Worm (Caenorhabditis elegans): ENCODE results near the gene rpt-1.

DNA sequence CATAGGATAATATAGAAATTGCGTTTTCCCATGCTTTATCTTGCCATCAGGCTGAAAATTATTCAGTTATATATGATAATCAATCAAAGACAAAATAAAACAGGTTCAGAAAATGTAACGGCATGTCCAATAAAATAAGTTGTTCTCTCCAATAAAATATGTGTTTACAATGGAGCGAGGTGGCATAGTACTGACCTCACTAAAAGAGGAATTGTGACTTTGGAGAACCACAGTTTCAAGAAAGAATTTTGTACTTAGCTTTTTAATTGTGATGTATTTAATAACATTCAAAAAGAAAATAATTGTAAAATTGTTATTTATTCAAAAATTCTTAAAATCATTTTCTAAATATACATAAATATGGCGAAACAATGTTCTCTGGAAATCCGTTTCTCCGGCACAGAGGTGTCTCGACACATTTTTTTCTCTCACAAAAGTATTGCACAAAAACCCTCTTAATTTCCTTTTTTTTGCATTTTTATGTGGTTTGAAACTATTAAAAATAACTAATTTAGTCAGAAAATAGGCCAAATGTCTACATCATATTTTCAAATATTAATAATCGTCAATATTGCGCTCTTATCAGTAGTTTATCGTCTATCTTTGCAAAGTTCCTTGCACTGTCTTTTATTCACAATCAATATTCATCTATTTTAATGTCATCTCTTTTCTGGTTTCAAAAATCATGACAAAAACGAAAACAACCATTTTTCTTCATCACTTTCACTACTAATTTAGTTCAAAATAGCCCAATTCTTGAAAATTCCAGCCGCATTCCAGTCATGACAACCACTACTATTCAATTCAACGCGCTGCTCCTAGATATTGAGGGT lies 48.8 kb downstream of the rpt-1 start, which contains the start of the genes aman-2 and F58H1.3:
- TF ChIP-seq ref-1 (GFP tag; conservative IDR thresholded peaks at IDR 0.05) (no peak), ztf-23 (GFP tag; IDR thresholded peaks at IDR 0.05) (peak; percentile 78), T22C8.4 (GFP tag; IDR thresholded peaks at IDR 0.05) (no peak), tab-1 (GFP tag; IDR thresholded peaks at IDR 0.05) (no peak), klf-2 (GFP tag; conservative IDR thresholded peaks at IDR 0.05) (no peak)

All from whole organism, midembryonic.